Fruit fly (Drosophila melanogaster) whole organism: Measurements from ENCODE around the gene CG12768.

Experiments used
- CG8478 ChIP-seq: fragments of >200 bp; optimal IDR thresholded peaks from 2 replicates; lab custom pipeline; 2018; ENCODE audit warnings: inconsistent platforms
- EcR ChIP-seq, 2 experiments: fragments of >200 bp; optimal IDR thresholded peaks; 2 replicates each; lab custom pipeline; 2017; ENCODE audit warnings: missing biosample characterization in 2 of 2, missing genetic modification characterization in 2 of 2, missing genetic modification reagents in 2 of 2
- pan ChIP-seq: fragments of >200 bp; optimal IDR thresholded peaks from 2 replicates; lab custom pipeline; 2017
- usp ChIP-seq: fragments of >200 bp; optimal IDR thresholded peaks from 2 replicates; lab custom pipeline; 2017; ENCODE audit warnings: missing biosample characterization, missing genetic modification characterization, mixed read lengths

dm6 chr3L:22887677-22888076 lies 22.6 kb upstream of the CG12768 start:
- TF ChIP-seq CG8478 (lab: Kevin White, UChicago) (no peak), pan (lab: Kevin White, UChicago) (no peak), EcR (GFP tag; optimal IDR thresholded peaks at IDR 0.05; lab: Kevin White, UChicago) (no peak), usp (GFP tag; lab: Kevin White, UChicago) (no peak)
